Fruit fly (Drosophila melanogaster): ENCODE data around the gene Ance.

The Ance gene

dm6 chr2L:13893439-13893838 is 12.0 kb upstream of the Ance start (continued):
- TF ChIP-seq Antp (GFP tag; optimal IDR thresholded peaks at IDR 0.05) (no peak), ro (GFP tag; IDR thresholded peaks at IDR 0.05) (no peak), dpn (GFP tag; optimal IDR thresholded peaks at IDR 0.05) (peak in 1 of 2 experiments; percentile 14), slou (GFP tag; optimal IDR thresholded peaks at IDR 0.05) (no peak), CG3847 (GFP tag; IDR thresholded peaks at IDR 0.05) (no peak), row (GFP tag; IDR thresholded peaks at IDR 0.05) (peak; percentile 58), CG14710 (tag; optimal IDR thresholded peaks at IDR 0.05) (peak; percentile 40), CG11093 (GFP tag; IDR thresholded peaks at IDR 0.05) (no peak), CG7963 (GFP tag; IDR thresholded peaks at IDR 0.05; ENCODE audit: partially characterized antibody) (no peak), CG17361 (GFP tag; IDR thresholded peaks at IDR 0.05) (no peak), emc (GFP tag; optimal IDR thresholded peaks at IDR 0.05) (no peak), prd (optimal IDR thresholded peaks at IDR 0.05) (no peak), prd (GFP tag; IDR thresholded peaks at IDR 0.05) (peak; percentile 25; the same call in 2 of the 3 replicates), pho (GFP tag; optimal IDR thresholded peaks at IDR 0.05) (no peak), CG13296 (GFP tag; optimal IDR thresholded peaks at IDR 0.05) (peak; percentile 11), B-H2 (GFP tag; optimal IDR thresholded peaks at IDR 0.05) (no peak), Blimp-1 (GFP tag; optimal IDR thresholded peaks at IDR 0.05) (no peak), CG12391 (tag; optimal IDR thresholded peaks at IDR 0.05) (peak; percentile 44), H15 (GFP tag; IDR thresholded peaks at IDR 0.05) (no peak), fd96Cb (tag; optimal IDR thresholded peaks at IDR 0.05) (peak; percentile 41), CG17385 (GFP tag; optimal IDR thresholded peaks at IDR 0.05) (no peak), CG18764 (GFP tag; optimal IDR thresholded peaks at IDR 0.05) (no peak), vvl (GFP tag; IDR thresholded peaks at IDR 0.05) (peak; percentile 44; the same call in 1 of the 2 replicates), BEAF-32 (GFP tag; optimal IDR thresholded peaks at IDR 0.05) (no peak), ssp (GFP tag; IDR thresholded peaks at IDR 0.05) (no peak), CG33557 (GFP tag; optimal IDR thresholded peaks at IDR 0.05) (no peak), CG18262 (tag; optimal IDR thresholded peaks at IDR 0.05) (no peak), CG31365 (tag; optimal IDR thresholded peaks at IDR 0.05) (no peak), CG32767 (GFP tag; IDR thresholded peaks at IDR 0.05) (no peak), bsh (GFP tag; optimal IDR thresholded peaks at IDR 0.05) (peak in 1 of 2 experiments; percentile 40), CG16779 (GFP tag; IDR thresholded peaks at IDR 0.05) (no peak), Six4 (GFP tag; optimal IDR thresholded peaks at IDR 0.05) (no peak), NfI (GFP tag; optimal IDR thresholded peaks at IDR 0.05) (no peak), kay (GFP tag; optimal IDR thresholded peaks at IDR 0.05) (no peak), HLHmδ (GFP tag; optimal IDR thresholded peaks at IDR 0.05) (no peak), fu2 (GFP tag; optimal IDR thresholded peaks at IDR 0.05) (no peak), CG17829 (tag; optimal IDR thresholded peaks at IDR 0.05) (peak; percentile 40), Awh (GFP tag; IDR thresholded peaks at IDR 0.05) (peak; percentile 40), CG6175 (GFP tag; IDR thresholded peaks at IDR 0.05) (no peak), gro (GFP tag; optimal IDR thresholded peaks at IDR 0.05) (no peak), CG1233 (GFP tag; optimal IDR thresholded peaks at IDR 0.05) (peak; percentile 23), lab (GFP tag; optimal IDR thresholded peaks at IDR 0.05) (no peak), gcm (GFP tag; optimal IDR thresholded peaks at IDR 0.05) (peak; percentile 60), Deaf1 (tag; optimal IDR thresholded peaks at IDR 0.05) (no peak), z (GFP tag; IDR thresholded peaks at IDR 0.05) (no peak), Hr78 (GFP tag; optimal IDR thresholded peaks at IDR 0.05) (no peak), mam (GFP tag; optimal IDR thresholded peaks at IDR 0.05) (no peak), ERR (GFP tag; optimal IDR thresholded peaks at IDR 0.05) (no peak), gt (GFP tag; IDR thresholded peaks at IDR 0.05) (no peak), CG18599 (GFP tag; optimal IDR thresholded peaks at IDR 0.05) (peak; percentile 59), CG3407 (GFP tag; optimal IDR thresholded peaks at IDR 0.05) (no peak)

All from whole organism, embryonic.